Worm (Caenorhabditis elegans) whole organism, L4 larva: ENCODE data around the gene exos-4.2.

ENCODE experiments used
- T26A8.4 ChIP-seq: fragments of 200-800 bp; sonication (Bioruptor generic); IDR thresholded peaks from 2 replicates; pipeline ENCODE4 v1.3.6; 2022; ENCODE audit warnings: missing genetic modification characterization, missing compliant biosample characterization
- Y5F2A.4 ChIP-seq: fragments of 200-800 bp; sonication (Bioruptor generic); optimal IDR thresholded peaks from 2 replicates; lab custom pipeline; 2018; ENCODE audit warnings: mild to moderate bottlenecking, missing genetic modification characterization, missing compliant biosample characterization
- ZK546.5 ChIP-seq, 2 experiments: sonication (generic microtip); optimal IDR thresholded peaks; 2 replicates each; lab custom pipeline; 2017; ENCODE audit warnings: missing biosample characterization in 2 of 2, missing genetic modification characterization in 2 of 2
- daf-12 ChIP-seq: fragments of 150-350 bp; optimal IDR thresholded peaks from 2 replicates; lab custom pipeline; 2014; ENCODE audit warnings: missing biosample characterization, missing genetic modification reagents, missing genetic modification characterization
- hlh-30 ChIP-seq: sonication (generic microtip); optimal IDR thresholded peaks from 2 replicates; lab custom pipeline; 2017; ENCODE audit warnings: antibody characterized with exemption, mild to moderate bottlenecking, missing genetic modification characterization, missing compliant biosample characterization; ENCODE audit not compliant: insufficient read depth
- lin-15B ChIP-seq: fragments of 150-350 bp; sonication (generic microtip); optimal IDR thresholded peaks from 3 replicates; lab custom pipeline; 2014; ENCODE audit warnings: missing biosample characterization, missing genetic modification characterization
- mdl-1 ChIP-seq, 2 experiments: fragments of 150-350 bp in 1 of 2; sonication (generic microtip) in 1 of 2; optimal IDR thresholded peaks; 2 replicates each; lab custom pipeline; 2014 to 2017; ENCODE audit warnings: missing biosample characterization in 2 of 2, missing genetic modification characterization in 2 of 2
- nhr-10 ChIP-seq: fragments of 150-350 bp; optimal IDR thresholded peaks from 2 replicates; lab custom pipeline; 2014; ENCODE audit warnings: missing biosample characterization, missing genetic modification characterization
- nhr-237 ChIP-seq: sonication (generic microtip); optimal IDR thresholded peaks from 2 replicates; lab custom pipeline; 2017; ENCODE audit warnings: missing biosample characterization, missing genetic modification characterization
- nhr-28 ChIP-seq: fragments of 150-350 bp; optimal IDR thresholded peaks from 2 replicates; lab custom pipeline; 2014; ENCODE audit warnings: missing biosample characterization, missing genetic modification characterization
- nhr-41 ChIP-seq: fragments of 200-800 bp; sonication (Bioruptor generic); IDR thresholded peaks from 2 replicates; pipeline ENCODE4 v1.3.6; 2022; ENCODE audit warnings: missing genetic modification reagents, missing genetic modification characterization, missing compliant biosample characterization
- unc-130 ChIP-seq: sonication (generic microtip); optimal IDR thresholded peaks from 2 replicates; lab custom pipeline; 2016; ENCODE audit warnings: missing genetic modification reagents, missing genetic modification characterization, missing compliant biosample characterization
- unc-39 ChIP-seq: sonication (generic microtip); optimal IDR thresholded peaks from 2 replicates; lab custom pipeline; 2017; ENCODE audit warnings: missing biosample characterization, missing genetic modification characterization
- zag-1 ChIP-seq: fragments of 150-350 bp; optimal IDR thresholded peaks from 2 replicates; lab custom pipeline; 2014; ENCODE audit warnings: missing biosample characterization, missing genetic modification characterization

- no peak for TF ChIP-seq unc-39 (tag; lab: Kevin White, UChicago)
- no peak for TF ChIP-seq daf-12
- no peak for TF ChIP-seq zag-1 (tag; lab: Kevin White, UChicago)
- TF ChIP-seq ZK546.5 (tag; optimal IDR thresholded peaks at IDR 0.05; lab: Kevin White, UChicago): no peak
- TF ChIP-seq nhr-237: no peak
- TF ChIP-seq T26A8.4 (GFP tag; lab: Robert Waterston, UW): no peak
- no peak for TF ChIP-seq lin-15B (tag; lab: Kevin White, UChicago)
- TF ChIP-seq nhr-41 (GFP tag; lab: Robert Waterston, UW): no peak
- no peak for TF ChIP-seq unc-130 (GFP tag; lab: Kevin White, UChicago)
- no peak for TF ChIP-seq nhr-10
- no peak for TF ChIP-seq Y5F2A.4 (GFP tag; lab: Kevin White, UChicago)
- TF ChIP-seq mdl-1 (tag; optimal IDR thresholded peaks at IDR 0.05; lab: Kevin White, UChicago): no peak
- no peak for TF ChIP-seq hlh-30
- TF ChIP-seq nhr-28 (tag; lab: Kevin White, UChicago): no peak
Measured at ce11 chrIII:880840-881239, 20.8 kb downstream of the exos-4.2 start.
